Worm (Caenorhabditis elegans): Measurements from ENCODE around the gene ztf-14.

- TF ChIP-seq Y67H2A.10 (GFP tag; conservative IDR thresholded peaks at IDR 0.05) (no peak), ets-4 (GFP tag; optimal IDR thresholded peaks at IDR 0.05) (no peak), T26A5.8 (tag; optimal IDR thresholded peaks at IDR 0.05) (no peak), akir-1 (GFP tag; optimal IDR thresholded peaks at IDR 0.05) (no peak), pha-4 (tag; optimal IDR thresholded peaks at IDR 0.05) (no peak), nfya-1 (tag; optimal IDR thresholded peaks at IDR 0.05; ENCODE audit: borderline replicate concordance, insufficient read depth) (no peak), ceh-58 (GFP tag; IDR thresholded peaks at IDR 0.05) (no peak), lin-54 (GFP tag; optimal IDR thresholded peaks at IDR 0.05) (no peak)
These were observed 26.6 kb upstream of the ztf-14 start, which contains the start of gene M163.9 for ce11 chrX:14469284-14469683.
